Fruit fly (Drosophila melanogaster) whole organism, embryonic: ENCODE data around the gene Sr-CIII.

ENCODE experiments used
- Abd-B ChIP-seq: fragments of 200-800 bp; sonication (Bioruptor generic); optimal IDR thresholded peaks from 2 replicates; lab custom pipeline; 2018; ENCODE audit warnings: missing biosample characterization, mild to moderate bottlenecking, missing genetic modification characterization, moderate library complexity
- CG1024 ChIP-seq: fragments of 200-800 bp; sonication (Bioruptor generic); IDR thresholded peaks from 2 replicates; pipeline ENCODE4 v1.3.6; 2022; ENCODE audit warnings: missing biosample characterization, missing genetic modification characterization
- CG11247 ChIP-seq: fragments of 200-800 bp; sonication (Bioruptor generic); IDR thresholded peaks from 2 replicates; pipeline ENCODE4 v1.3.6; 2022; ENCODE audit warnings: missing biosample characterization, missing genetic modification characterization
- CG11456 ChIP-seq: fragments of 200-800 bp; sonication (Bioruptor generic); IDR thresholded peaks from 3 replicates; pipeline ENCODE4 v1.3.6; 2022; ENCODE audit warnings: missing biosample characterization, missing genetic modification characterization
- CG12391 ChIP-seq: fragments of 200-800 bp; sonication (Bioruptor generic); optimal IDR thresholded peaks from 3 replicates; lab custom pipeline; 2018; ENCODE audit warnings: missing biosample characterization, mild to moderate bottlenecking, missing genetic modification characterization, moderate library complexity
- CG12942 ChIP-seq: fragments of 200-800 bp; sonication (Bioruptor generic); optimal IDR thresholded peaks from 3 replicates; lab custom pipeline; 2016; ENCODE audit warnings: missing biosample characterization, missing genetic modification characterization
- CG13424 ChIP-seq: fragments of 200-800 bp; sonication (Bioruptor generic); optimal IDR thresholded peaks from 2 replicates; lab custom pipeline; 2019; ENCODE audit warnings: missing biosample characterization, mild to moderate bottlenecking, missing genetic modification characterization, moderate library complexity
- CG14050 ChIP-seq: fragments of 200-800 bp; sonication (Bioruptor generic); IDR thresholded peaks from 3 replicates; pipeline ENCODE4 v1.3.6; 2022; ENCODE audit warnings: missing biosample characterization, missing genetic modification characterization
- CG15269 ChIP-seq: fragments of 200-800 bp; sonication (Bioruptor generic); optimal IDR thresholded peaks from 2 replicates; lab custom pipeline; 2018; ENCODE audit warnings: missing biosample characterization, mild to moderate bottlenecking, missing genetic modification characterization, moderate library complexity
- CG1529 ChIP-seq: fragments of 200-800 bp; sonication (Bioruptor generic); optimal IDR thresholded peaks from 3 replicates; lab custom pipeline; 2018; ENCODE audit warnings: missing biosample characterization, missing genetic modification characterization
- CG15696 ChIP-seq: fragments of 200-800 bp; sonication (Bioruptor generic); optimal IDR thresholded peaks from 2 replicates; lab custom pipeline; 2019; ENCODE audit warnings: missing biosample characterization, mild to moderate bottlenecking, missing genetic modification characterization, moderate library complexity
- CG1602 ChIP-seq: fragments of 200-800 bp; sonication (Bioruptor generic); optimal IDR thresholded peaks from 3 replicates; lab custom pipeline; 2016; ENCODE audit warnings: missing biosample characterization, missing genetic modification characterization
- CG2116 ChIP-seq: fragments of 200-800 bp; sonication (Bioruptor generic); optimal IDR thresholded peaks from 3 replicates; lab custom pipeline; 2018; ENCODE audit warnings: missing biosample characterization, mild to moderate bottlenecking, missing genetic modification characterization
- CG2120 ChIP-seq: fragments of 200-800 bp; sonication (Bioruptor generic); optimal IDR thresholded peaks from 3 replicates; lab custom pipeline; 2016; ENCODE audit warnings: missing biosample characterization, missing genetic modification characterization
- CG33213 ChIP-seq: fragments of 200-800 bp; sonication (Bioruptor generic); optimal IDR thresholded peaks from 3 replicates; lab custom pipeline; 2016; ENCODE audit warnings: missing biosample characterization, missing genetic modification characterization
- CG6765 ChIP-seq: fragments of 200-800 bp; sonication (Bioruptor generic); optimal IDR thresholded peaks from 3 replicates; lab custom pipeline; 2017; ENCODE audit warnings: missing biosample characterization, mild to moderate bottlenecking, missing genetic modification characterization
- CG7357 ChIP-seq: fragments of 200-800 bp; sonication (Bioruptor generic); IDR thresholded peaks from 3 replicates; pipeline ENCODE4 v1.3.6; 2022; ENCODE audit warnings: missing biosample characterization, missing genetic modification characterization
- CHES-1-like ChIP-seq: fragments of 200-800 bp; sonication (Bioruptor generic); optimal IDR thresholded peaks from 2 replicates; lab custom pipeline; 2016; ENCODE audit warnings: missing biosample characterization, missing genetic modification characterization
- Chrac-16 ChIP-seq: fragments of 200-800 bp; sonication (Bioruptor generic); optimal IDR thresholded peaks from 3 replicates; lab custom pipeline; 2016; ENCODE audit warnings: missing biosample characterization, missing genetic modification characterization
- Doc3 ChIP-seq: fragments of 200-800 bp; sonication (Bioruptor generic); IDR thresholded peaks from 3 replicates; pipeline ENCODE4 v1.3.6; 2022; ENCODE audit warnings: missing biosample characterization, missing genetic modification characterization; ENCODE audit not compliant: partially characterized antibody
- Fer2 ChIP-seq: fragments of 200-800 bp; sonication (Bioruptor generic); optimal IDR thresholded peaks from 2 replicates; lab custom pipeline; 2018; ENCODE audit warnings: missing biosample characterization, mild to moderate bottlenecking, missing genetic modification characterization, moderate library complexity
- Fer3 ChIP-seq: fragments of 200-800 bp; sonication (Bioruptor generic); optimal IDR thresholded peaks from 2 replicates; lab custom pipeline; 2018; ENCODE audit warnings: missing biosample characterization, mild to moderate bottlenecking, missing genetic modification characterization, moderate library complexity
- HLH3B ChIP-seq: fragments of 200-800 bp; sonication (Bioruptor generic); IDR thresholded peaks from 2 replicates; pipeline ENCODE4 v1.3.6; 2022; ENCODE audit warnings: missing biosample characterization, missing genetic modification characterization
- HmgZ ChIP-seq: fragments of 200-800 bp; sonication (Bioruptor generic); optimal IDR thresholded peaks from 2 replicates; lab custom pipeline; 2018; ENCODE audit warnings: missing biosample characterization, mild to moderate bottlenecking, missing genetic modification characterization
- Hr39 ChIP-seq: fragments of >200 bp; optimal IDR thresholded peaks from 2 replicates; lab custom pipeline; 2017
- NC2α ChIP-seq: fragments of 200-800 bp; sonication (Bioruptor generic); optimal IDR thresholded peaks from 2 replicates; lab custom pipeline; 2016; ENCODE audit warnings: missing biosample characterization, missing genetic modification characterization
- Oaz ChIP-seq: fragments of 200-800 bp; sonication (Bioruptor generic); IDR thresholded peaks from 2 replicates; pipeline ENCODE4 v1.3.6; 2022; ENCODE audit warnings: missing biosample characterization, missing genetic modification characterization
- PHDP ChIP-seq: fragments of 200-800 bp; sonication (Bioruptor generic); optimal IDR thresholded peaks from 3 replicates; lab custom pipeline; 2018; ENCODE audit warnings: missing biosample characterization, mild to moderate bottlenecking, missing genetic modification characterization, moderate library complexity
- Poxn ChIP-seq: fragments of 200-800 bp; sonication (Bioruptor generic); IDR thresholded peaks from 2 replicates; pipeline ENCODE4 v1.3.6; 2022; ENCODE audit warnings: missing biosample characterization, missing genetic modification characterization
- Sox100B ChIP-seq: fragments of 200-800 bp; sonication (Bioruptor generic); optimal IDR thresholded peaks from 3 replicates; lab custom pipeline; 2018; ENCODE audit warnings: missing biosample characterization, mild to moderate bottlenecking, missing genetic modification characterization
- Xrp1 ChIP-seq: fragments of 200-800 bp; sonication (Bioruptor generic); IDR thresholded peaks from 2 replicates; pipeline ENCODE4 v1.3.6; 2022; ENCODE audit warnings: missing biosample characterization, missing genetic modification characterization
- bcd ChIP-seq: fragments of 200-800 bp; sonication (Bioruptor generic); optimal IDR thresholded peaks from 2 replicates; lab custom pipeline; 2017; ENCODE audit warnings: missing biosample characterization, mild to moderate bottlenecking, missing genetic modification characterization
- dmrt99B ChIP-seq: fragments of 200-800 bp; sonication (Bioruptor generic); optimal IDR thresholded peaks from 2 replicates; lab custom pipeline; 2018; ENCODE audit warnings: missing biosample characterization, mild to moderate bottlenecking, missing genetic modification characterization, moderate library complexity
- dysf ChIP-seq: fragments of 200-800 bp; sonication (Bioruptor generic); IDR thresholded peaks from 3 replicates; pipeline ENCODE4 v1.3.6; 2022; ENCODE audit warnings: missing biosample characterization, missing genetic modification characterization
- gem ChIP-seq: fragments of 200-800 bp; sonication (Bioruptor generic); optimal IDR thresholded peaks from 2 replicates; lab custom pipeline; 2019; ENCODE audit warnings: missing biosample characterization, mild to moderate bottlenecking, missing genetic modification characterization, moderate library complexity
- gsb ChIP-seq: fragments of 200-800 bp; sonication (Bioruptor generic); IDR thresholded peaks from 2 replicates; pipeline ENCODE4 v1.3.6; 2022; ENCODE audit warnings: missing biosample characterization, missing genetic modification characterization
- ham ChIP-seq: fragments of 200-800 bp; sonication (Bioruptor generic); IDR thresholded peaks from 2 replicates; pipeline ENCODE4 v1.3.6; 2022; ENCODE audit warnings: missing biosample characterization, missing genetic modification characterization
- hb ChIP-seq: fragments of 200-800 bp; sonication (Bioruptor generic); IDR thresholded peaks from 3 replicates; pipeline ENCODE4 v1.3.6; 2022; ENCODE audit warnings: missing biosample characterization, missing genetic modification characterization; ENCODE audit not compliant: partially characterized antibody
- hkb ChIP-seq, 2 experiments: fragments of 200-800 bp in 1 of 2; fragments of >200 bp in 1 of 2; sonication (Bioruptor generic) in 1 of 2; IDR thresholded peaks in 1 of 2; optimal IDR thresholded peaks in 1 of 2; 2 replicates each; pipeline versions ENCODE4 v1.3.6 to Lab custom; 2017 to 2022; ENCODE audit warnings: missing biosample characterization in 1 of 2, missing genetic modification characterization in 1 of 2
- lmd ChIP-seq: fragments of 200-800 bp; sonication (Bioruptor generic); IDR thresholded peaks from 2 replicates; pipeline ENCODE4 v1.3.6; 2022; ENCODE audit warnings: missing biosample characterization, missing genetic modification characterization
- luna ChIP-seq: fragments of 200-800 bp; sonication (Bioruptor generic); optimal IDR thresholded peaks from 2 replicates; lab custom pipeline; 2016; ENCODE audit warnings: missing biosample characterization, missing genetic modification characterization
- mam ChIP-seq: fragments of 200-800 bp; sonication (Bioruptor generic); optimal IDR thresholded peaks from 3 replicates; lab custom pipeline; 2016; ENCODE audit warnings: missing biosample characterization, missing genetic modification characterization
- onecut ChIP-seq: fragments of 200-800 bp; sonication (Bioruptor generic); IDR thresholded peaks from 2 replicates; pipeline ENCODE4 v1.3.6; 2022; ENCODE audit warnings: missing biosample characterization, missing genetic modification characterization
- pnt ChIP-seq: fragments of 200-800 bp; sonication (Bioruptor generic); optimal IDR thresholded peaks from 3 replicates; lab custom pipeline; 2016; ENCODE audit warnings: missing biosample characterization, missing genetic modification characterization
- pros ChIP-seq: fragments of 200-800 bp; sonication (Bioruptor generic); optimal IDR thresholded peaks from 3 replicates; lab custom pipeline; 2019; ENCODE audit warnings: missing biosample characterization, mild to moderate bottlenecking, missing genetic modification characterization, moderate library complexity
- pzg ChIP-seq: fragments of 200-800 bp; sonication (Bioruptor generic); optimal IDR thresholded peaks from 3 replicates; lab custom pipeline; 2018; ENCODE audit warnings: missing biosample characterization, mild to moderate bottlenecking, missing genetic modification characterization, moderate library complexity
- row ChIP-seq: fragments of 200-800 bp; sonication (Bioruptor generic); IDR thresholded peaks from 3 replicates; pipeline ENCODE4 v1.3.6; 2022; ENCODE audit warnings: missing biosample characterization, missing genetic modification characterization
- sens ChIP-seq: fragments of 200-800 bp; sonication (Bioruptor generic); peaks from one replicate; lab custom pipeline; 2016; ENCODE audit warnings: missing biosample characterization, missing genetic modification characterization
- slbo ChIP-seq: fragments of 200-800 bp; sonication (Bioruptor generic); IDR thresholded peaks from 2 replicates; pipeline ENCODE4 v1.3.6; 2022; ENCODE audit warnings: missing biosample characterization, missing genetic modification characterization
- sob ChIP-seq: fragments of 200-800 bp; sonication (Bioruptor generic); IDR thresholded peaks from 2 replicates; pipeline ENCODE4 v1.3.6; 2022; ENCODE audit warnings: missing biosample characterization, missing genetic modification characterization
- vvl ChIP-seq: fragments of 200-800 bp; sonication (Bioruptor generic); IDR thresholded peaks from 2 replicates; pipeline ENCODE4 v1.3.6; 2022; ENCODE audit warnings: missing biosample characterization, missing genetic modification characterization
- zfh2 ChIP-seq: fragments of 200-800 bp; sonication (Bioruptor generic); optimal IDR thresholded peaks from 2 replicates; lab custom pipeline; 2016; ENCODE audit warnings: missing biosample characterization, missing genetic modification characterization

Gene Sr-CIII

DNA sequence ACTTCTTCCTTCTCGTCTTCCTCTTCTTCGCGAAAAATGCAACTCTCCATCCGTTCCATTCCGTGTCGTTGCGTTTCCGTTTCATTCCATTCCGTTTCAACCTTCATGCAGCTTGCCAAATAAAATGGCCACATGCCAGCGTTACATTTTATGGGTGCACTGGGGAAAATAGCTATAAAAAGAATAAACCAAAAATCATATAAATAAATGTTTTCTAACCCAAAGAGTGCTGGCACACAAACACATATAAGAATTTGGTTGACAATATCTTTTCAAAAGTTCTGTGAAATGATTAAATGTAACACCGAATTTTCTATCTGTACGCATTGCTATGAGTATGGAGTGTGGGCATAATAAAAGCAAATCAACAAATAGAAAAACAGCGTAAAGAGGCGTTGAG lies 44.4 kb upstream of the Sr-CIII start (continued):
- TF ChIP-seq CG1602 = no peak
- no peak for TF ChIP-seq hb
- TF ChIP-seq CG6765 = no peak
- peak; percentile 26; the same call in 1 of the 2 replicates for TF ChIP-seq lmd (GFP tag; lab: Robert Waterston, UW)
- no peak for TF ChIP-seq CG7357 (GFP tag; lab: Robert Waterston, UW)
- TF ChIP-seq pzg = no peak
- TF ChIP-seq onecut (GFP tag; lab: Robert Waterston, UW) = no peak
- peak; percentile 53 for TF ChIP-seq row (GFP tag; lab: Robert Waterston, UW)
- TF ChIP-seq mam (GFP tag; lab: Kevin White, UChicago) = no peak
- no peak for TF ChIP-seq CG2116 (GFP tag; lab: Kevin White, UChicago)
- TF ChIP-seq Fer3 (tag; lab: Kevin White, UChicago) = no peak
- 0 out of 2 replicates have a peak, but pooled peaks have one; percentile 12 for TF ChIP-seq Oaz (GFP tag; lab: Robert Waterston, UW)
- TF ChIP-seq sob (GFP tag; lab: Robert Waterston, UW) = 0 out of 2 replicates have a peak, but pooled peaks have one; percentile 15
- TF ChIP-seq CG15696 (tag; lab: Kevin White, UChicago) = no peak
- peak; percentile 73 for TF ChIP-seq sens
- peak; percentile 17 for TF ChIP-seq CG15269 (tag; lab: Kevin White, UChicago)
- peak; percentile 10 for TF ChIP-seq Chrac-16 (GFP tag; lab: Kevin White, UChicago)
- TF ChIP-seq vvl (GFP tag; lab: Robert Waterston, UW) = 0 out of 2 replicates have a peak, but pooled peaks have one; percentile 35
- no peak for TF ChIP-seq ham (GFP tag; lab: Robert Waterston, UW)
- peak; percentile 26 for TF ChIP-seq dmrt99B (tag; lab: Kevin White, UChicago)
- TF ChIP-seq dysf = peak; percentile 45; the same call in 1 of the 3 replicates
- TF ChIP-seq gem (tag; lab: Kevin White, UChicago) = peak; percentile 55
- TF ChIP-seq Poxn (GFP tag; lab: Robert Waterston, UW) = no peak
- no peak for TF ChIP-seq CG1529 (GFP tag; lab: Kevin White, UChicago)
- TF ChIP-seq hkb (optimal IDR thresholded peaks at IDR 0.05; lab: Kevin White, UChicago) = no peak
- 0 out of 2 replicates have a peak, but pooled peaks have one; percentile 32 for TF ChIP-seq hkb (GFP tag; IDR thresholded peaks at IDR 0.05; lab: Robert Waterston, UW)
- 0 out of 2 replicates have a peak, but pooled peaks have one; percentile 31 for TF ChIP-seq HLH3B (GFP tag; lab: Robert Waterston, UW)
- no peak for TF ChIP-seq pnt (GFP tag; lab: Kevin White, UChicago)
- no peak for TF ChIP-seq bcd (GFP tag; lab: Kevin White, UChicago)
- TF ChIP-seq Doc3 = no peak
- TF ChIP-seq CG13424 (tag; lab: Kevin White, UChicago) = peak; percentile 14
- TF ChIP-seq Sox100B (GFP tag; lab: Kevin White, UChicago) = no peak
- TF ChIP-seq CG14050 (GFP tag; lab: Robert Waterston, UW) = no peak
- TF ChIP-seq CHES-1-like (GFP tag; lab: Kevin White, UChicago) = no peak
- no peak for TF ChIP-seq Fer2 (tag; lab: Kevin White, UChicago)
- TF ChIP-seq CG1024 (GFP tag; lab: Robert Waterston, UW) = no peak
- TF ChIP-seq gsb = no peak
- TF ChIP-seq PHDP (tag; lab: Kevin White, UChicago) = peak; percentile 31
- no peak for TF ChIP-seq CG11247 (GFP tag; lab: Robert Waterston, UW)
- peak; percentile 22 for TF ChIP-seq CG12391 (tag; lab: Kevin White, UChicago)
- no peak for TF ChIP-seq CG12942
- no peak for TF ChIP-seq NC2α
- TF ChIP-seq CG11456 = no peak
- no peak for TF ChIP-seq CG33213 (GFP tag; lab: Kevin White, UChicago)
- peak; percentile 53 for TF ChIP-seq CG2120 (GFP tag; lab: Kevin White, UChicago)
- 0 out of 2 replicates have a peak, but pooled peaks have one; percentile 29 for TF ChIP-seq Xrp1 (GFP tag; lab: Robert Waterston, UW)
- no peak for TF ChIP-seq luna (GFP tag; lab: Kevin White, UChicago)
- peak; percentile 21 for TF ChIP-seq Abd-B (GFP tag; lab: Kevin White, UChicago)
- no peak for TF ChIP-seq pros (GFP tag; lab: Kevin White, UChicago)
- TF ChIP-seq slbo (GFP tag; lab: Robert Waterston, UW) = peak; percentile 53; the same call in 1 of the 2 replicates
- no peak for TF ChIP-seq zfh2 (GFP tag; lab: Kevin White, UChicago)
- TF ChIP-seq HmgZ (tag; lab: Kevin White, UChicago) = no peak
- TF ChIP-seq Hr39 (lab: Kevin White, UChicago) = no peak
